Fruit fly (Drosophila melanogaster) whole organism, embryonic: ENCODE measurements around the gene frac.

Experiments
- CG32532 ChIP-seq: fragments of 200-800 bp; sonication (Bioruptor generic); IDR thresholded peaks from 2 replicates; pipeline ENCODE4 v1.3.6; 2022; ENCODE audit warnings: missing biosample characterization, missing genetic modification characterization
- CG33213 ChIP-seq: fragments of 200-800 bp; sonication (Bioruptor generic); optimal IDR thresholded peaks from 3 replicates; lab custom pipeline; 2016; ENCODE audit warnings: missing biosample characterization, missing genetic modification characterization
- CG4707 ChIP-seq: fragments of 200-800 bp; sonication (Bioruptor generic); optimal IDR thresholded peaks from 2 replicates; lab custom pipeline; 2018; ENCODE audit warnings: missing biosample characterization, mild to moderate bottlenecking, missing genetic modification characterization, moderate library complexity
- CG7372 ChIP-seq: fragments of 200-800 bp; sonication (Bioruptor generic); IDR thresholded peaks from 2 replicates; pipeline ENCODE4 v1.3.6; 2022; ENCODE audit warnings: missing biosample characterization, missing genetic modification characterization
- E2f2 ChIP-seq: fragments of 200-800 bp; sonication (Bioruptor generic); IDR thresholded peaks from 2 replicates; pipeline ENCODE4 v1.3.6; 2022; ENCODE audit warnings: missing biosample characterization, missing genetic modification characterization
- ERR ChIP-seq: fragments of 200-800 bp; sonication (Bioruptor generic); optimal IDR thresholded peaks from 2 replicates; lab custom pipeline; 2016; ENCODE audit warnings: missing biosample characterization, missing genetic modification characterization
- Fer2 ChIP-seq: fragments of 200-800 bp; sonication (Bioruptor generic); optimal IDR thresholded peaks from 2 replicates; lab custom pipeline; 2018; ENCODE audit warnings: missing biosample characterization, mild to moderate bottlenecking, missing genetic modification characterization, moderate library complexity
- MTF-1 ChIP-seq: fragments of 200-800 bp; sonication (Bioruptor generic); optimal IDR thresholded peaks from 2 replicates; lab custom pipeline; 2018; ENCODE audit warnings: missing biosample characterization, mild to moderate bottlenecking, missing genetic modification characterization, borderline replicate concordance
- cato ChIP-seq: fragments of 200-800 bp; sonication (Bioruptor generic); optimal IDR thresholded peaks from 2 replicates; lab custom pipeline; 2016; ENCODE audit warnings: missing biosample characterization, missing genetic modification characterization, borderline replicate concordance
- chm ChIP-seq: fragments of 200-800 bp; sonication (Bioruptor generic); IDR thresholded peaks from 2 replicates; pipeline ENCODE4 v1.3.6; 2022; ENCODE audit warnings: missing biosample characterization, missing genetic modification characterization
- hkb ChIP-seq, 2 experiments: fragments of 200-800 bp in 1 of 2; fragments of >200 bp in 1 of 2; sonication (Bioruptor generic) in 1 of 2; IDR thresholded peaks in 1 of 2; optimal IDR thresholded peaks in 1 of 2; 2 replicates each; pipeline versions ENCODE4 v1.3.6 to Lab custom; 2017 to 2022; ENCODE audit warnings: missing biosample characterization in 1 of 2, missing genetic modification characterization in 1 of 2
- repo ChIP-seq: fragments of 200-800 bp; sonication (Bioruptor generic); optimal IDR thresholded peaks from 2 replicates; lab custom pipeline; 2016; ENCODE audit warnings: missing biosample characterization, missing genetic modification characterization
- salm ChIP-seq: fragments of 200-800 bp; sonication (Bioruptor generic); optimal IDR thresholded peaks from 2 replicates; lab custom pipeline; 2018; ENCODE audit warnings: missing biosample characterization, mild to moderate bottlenecking, missing genetic modification characterization
- twi ChIP-seq: fragments of 200-800 bp; optimal IDR thresholded peaks from 2 replicates; lab custom pipeline; 2019; ENCODE audit warnings: missing biosample characterization, mild to moderate bottlenecking, missing genetic modification characterization, moderate library complexity

dm6 chr3L:7519219-7519618 lies 43.2 kb upstream of the frac start:
- TF ChIP-seq ERR (GFP tag; lab: Kevin White, UChicago) (no peak), CG7372 (GFP tag; lab: Robert Waterston, UW) (no peak), repo (no peak), Fer2 (tag; lab: Kevin White, UChicago) (no peak), E2f2 (GFP tag; lab: Robert Waterston, UW) (no peak), salm (tag; lab: Kevin White, UChicago) (no peak), hkb (optimal IDR thresholded peaks at IDR 0.05; lab: Kevin White, UChicago) (no peak), hkb (GFP tag; IDR thresholded peaks at IDR 0.05; lab: Robert Waterston, UW) (no peak), cato (GFP tag; lab: Kevin White, UChicago) (no peak), CG4707 (GFP tag; lab: Kevin White, UChicago) (no peak), MTF-1 (GFP tag; lab: Kevin White, UChicago) (no peak), chm (GFP tag; lab: Robert Waterston, UW) (no peak), CG32532 (GFP tag; lab: Robert Waterston, UW) (no peak), CG33213 (no peak), twi (tag; lab: Kevin White, UChicago) (peak; percentile 93)
